Worm (Caenorhabditis elegans) whole organism, L2 larva: ENCODE results near the gene srz-64.

ENCODE experiments used
- aly-2 ChIP-seq: fragments of 150-350 bp; optimal IDR thresholded peaks from 2 replicates; lab custom pipeline; 2014; ENCODE audit warnings: missing biosample characterization, missing genetic modification characterization
- nhr-12 ChIP-seq: fragments of 150-350 bp; optimal IDR thresholded peaks from 2 replicates; lab custom pipeline; 2014; ENCODE audit warnings: missing biosample characterization, missing genetic modification characterization
- snpc-4 ChIP-seq: fragments of 150-350 bp; optimal IDR thresholded peaks from 2 replicates; lab custom pipeline; 2014; ENCODE audit warnings: missing biosample characterization, missing genetic modification characterization

DNA sequence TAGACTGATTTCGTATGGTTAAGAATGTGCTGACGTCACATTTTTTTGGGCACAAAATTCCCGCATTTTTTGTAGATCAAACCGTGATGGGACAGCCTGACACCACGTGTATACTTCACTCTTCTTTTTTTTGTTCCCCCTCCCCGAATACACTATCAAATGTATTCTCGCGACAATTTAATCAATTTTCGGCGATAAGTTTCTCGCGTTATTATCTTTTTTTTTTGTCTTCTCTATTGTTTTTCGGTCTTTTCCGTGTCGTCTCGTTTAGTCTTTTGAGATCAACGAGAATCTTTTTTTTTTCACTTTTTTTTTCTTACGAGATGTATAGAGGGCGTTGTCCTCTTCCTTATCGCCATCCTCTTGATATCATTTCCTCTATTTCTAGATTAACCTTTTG lies 22.2 kb upstream of the srz-64 start:
- TF ChIP-seq aly-2 (tag; lab: Kevin White, UChicago) (no peak), nhr-12 (tag; lab: Kevin White, UChicago) (no peak), snpc-4 (tag; lab: Kevin White, UChicago) (no peak)
